Worm (Caenorhabditis elegans) whole organism, L1 larva: Measurements from ENCODE around the gene F57F5.3.

Experiments used
- ets-5 ChIP-seq: fragments of 200-800 bp; sonication (Bioruptor generic); IDR thresholded peaks from 2 replicates; pipeline ENCODE4 v1.3.6; 2022; ENCODE audit warnings: missing genetic modification characterization, missing compliant biosample characterization
- fkh-4 ChIP-seq: sonication (generic microtip); optimal IDR thresholded peaks from 2 replicates; lab custom pipeline; 2016; ENCODE audit warnings: missing compliant biosample characterization, missing genetic modification characterization, borderline replicate concordance
- nhr-237 ChIP-seq: fragments of 150-350 bp; optimal IDR thresholded peaks from 2 replicates; lab custom pipeline; 2014; ENCODE audit warnings: missing biosample characterization, missing genetic modification characterization
- nhr-28 ChIP-seq: fragments of 150-350 bp; optimal IDR thresholded peaks from 2 replicates; lab custom pipeline; 2014; ENCODE audit warnings: missing biosample characterization, missing genetic modification characterization
- pag-3 ChIP-seq: sonication (generic microtip); optimal IDR thresholded peaks from 2 replicates; lab custom pipeline; 2017; ENCODE audit warnings: missing genetic modification characterization, mild to moderate bottlenecking, missing compliant biosample characterization, antibody characterized with exemption, borderline replicate concordance; ENCODE audit not compliant: insufficient read depth
- snpc-4 ChIP-seq: fragments of 150-350 bp; optimal IDR thresholded peaks from 2 replicates; lab custom pipeline; 2014; ENCODE audit warnings: missing biosample characterization, missing genetic modification characterization
- unc-30 ChIP-seq: sonication (generic microtip); optimal IDR thresholded peaks from 2 replicates; lab custom pipeline; 2017; ENCODE audit warnings: missing biosample characterization, missing genetic modification characterization

DNA sequence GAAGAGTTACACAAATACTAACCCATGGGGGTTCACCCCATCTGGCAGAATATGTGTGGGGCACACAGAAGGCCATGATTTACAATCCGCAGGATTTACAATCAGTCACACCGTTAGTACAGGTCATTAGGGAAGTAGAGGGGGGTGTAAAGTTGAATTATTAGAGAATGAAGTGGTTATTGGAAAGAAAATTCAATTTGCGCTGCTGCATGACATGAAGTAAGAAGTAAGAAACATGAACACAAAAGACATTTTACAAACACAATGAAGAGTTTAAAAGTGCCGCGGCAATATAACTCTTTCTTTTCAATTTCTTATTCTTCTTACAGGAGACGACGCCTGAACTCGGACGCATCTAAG lies 45.6 kb downstream of the F57F5.3 start:
- TF ChIP-seq fkh-4 = no peak
- TF ChIP-seq nhr-237 (tag; lab: Kevin White, UChicago) = no peak
- no peak for TF ChIP-seq nhr-28 (tag; lab: Kevin White, UChicago)
- no peak for TF ChIP-seq unc-30 (tag; lab: Kevin White, UChicago)
- TF ChIP-seq ets-5 (GFP tag; lab: Robert Waterston, UW) = no peak
- TF ChIP-seq snpc-4 (tag; lab: Kevin White, UChicago) = no peak
- TF ChIP-seq pag-3 (tag; lab: Kevin White, UChicago) = no peak
